Fruit fly (Drosophila melanogaster): Measurements from ENCODE around the gene CG17625.

dm6 chr3R:22668622-22669021 lies 18.0 kb upstream of the CG17625 start:
- TF ChIP-seq CG6854 (GFP tag; optimal IDR thresholded peaks at IDR 0.05) (no peak), vri (GFP tag; optimal IDR thresholded peaks at IDR 0.05) (no peak), CG3919 (GFP tag; optimal IDR thresholded peaks at IDR 0.05) (peak; percentile 54), spab (GFP tag; optimal IDR thresholded peaks at IDR 0.05) (no peak), CG16779 (tag; optimal IDR thresholded peaks at IDR 0.05) (no peak), Ets21C (GFP tag; optimal IDR thresholded peaks at IDR 0.05) (no peak), Blimp-1 (GFP tag; optimal IDR thresholded peaks at IDR 0.05) (no peak), CG11294 (GFP tag; IDR thresholded peaks at IDR 0.05) (peak; percentile 14; the same call in 1 of the 2 replicates), Hr39 (GFP tag; optimal IDR thresholded peaks at IDR 0.05) (peak; percentile 26), CG1621 (tag; optimal IDR thresholded peaks at IDR 0.05) (no peak), fd59A (GFP tag; optimal IDR thresholded peaks at IDR 0.05) (no peak)
